Worm (Caenorhabditis elegans) whole organism, mixed stage, embryonic: ENCODE measurements around the gene B0365.9.

Experiments used
- blmp-1 ChIP-seq: fragments of 150-350 bp; optimal IDR thresholded peaks from 2 replicates; lab custom pipeline; 2014; ENCODE audit warnings: missing biosample characterization, missing genetic modification characterization
- ceh-39 ChIP-seq: fragments of 150-350 bp; optimal IDR thresholded peaks from 2 replicates; lab custom pipeline; 2014; ENCODE audit warnings: missing biosample characterization, missing genetic modification characterization
- elt-3 ChIP-seq: fragments of 150-350 bp; optimal IDR thresholded peaks from 2 replicates; lab custom pipeline; 2014; ENCODE audit warnings: missing biosample characterization, missing genetic modification characterization
- nhr-76 ChIP-seq: sonication (generic microtip); optimal IDR thresholded peaks from 2 replicates; lab custom pipeline; 2017; ENCODE audit warnings: missing biosample characterization, missing genetic modification characterization
- pha-4 ChIP-seq: fragments of 150-350 bp; optimal IDR thresholded peaks from 2 replicates; lab custom pipeline; 2018; ENCODE audit warnings: missing biosample characterization, missing genetic modification reagents, missing genetic modification characterization
- sptf-1 ChIP-seq: sonication (generic microtip); optimal IDR thresholded peaks from 2 replicates; lab custom pipeline; 2017; ENCODE audit warnings: mild to moderate bottlenecking, missing genetic modification characterization, moderate library complexity, missing compliant biosample characterization
- unc-39 ChIP-seq: fragments of 150-350 bp; optimal IDR thresholded peaks from 2 replicates; lab custom pipeline; 2014; ENCODE audit warnings: missing biosample characterization, missing genetic modification characterization

- no peak for TF ChIP-seq unc-39 (tag; lab: Kevin White, UChicago)
- TF ChIP-seq elt-3 (tag; lab: Kevin White, UChicago) = no peak
- no peak for TF ChIP-seq ceh-39 (tag; lab: Kevin White, UChicago)
- no peak for TF ChIP-seq blmp-1 (tag; lab: Kevin White, UChicago)
- TF ChIP-seq pha-4 (tag; lab: Kevin White, UChicago) = no peak
- TF ChIP-seq sptf-1 (tag; lab: Kevin White, UChicago) = no peak
- TF ChIP-seq nhr-76 (tag; lab: Kevin White, UChicago) = no peak
Measured at ce11 chrV:13179986-13180591, 46.7 kb upstream of the B0365.9 start, which contains the start of gene cni-1.
